Fruit fly (Drosophila melanogaster) whole organism, pupa: Measurements from ENCODE around the gene CG1983.

ENCODE experiments used
- CG10348 ChIP-seq: fragments of 200-800 bp; sonication (Bioruptor generic); IDR thresholded peaks from 2 replicates; pipeline ENCODE4 v1.3.6; 2022; ENCODE audit warnings: missing biosample characterization, missing genetic modification characterization
- CG12605 ChIP-seq: fragments of 200-800 bp; sonication (Bioruptor generic); IDR thresholded peaks from 2 replicates; pipeline ENCODE4 v1.3.6; 2022; ENCODE audit warnings: missing biosample characterization, missing genetic modification characterization
- CG14655 ChIP-seq: fragments of 200-800 bp; sonication (Bioruptor generic); optimal IDR thresholded peaks from 3 replicates; lab custom pipeline; 2017; ENCODE audit warnings: mild to moderate bottlenecking, missing biosample characterization, missing genetic modification reagents, missing genetic modification characterization
- CG15710 ChIP-seq: fragments of 200-800 bp; sonication (Bioruptor generic); optimal IDR thresholded peaks from 2 replicates; lab custom pipeline; 2018; ENCODE audit warnings: missing biosample characterization, mild to moderate bottlenecking, missing genetic modification characterization, moderate library complexity
- CG34367 ChIP-seq: fragments of 200-800 bp; sonication (Bioruptor generic); optimal IDR thresholded peaks from 2 replicates; lab custom pipeline; 2018; ENCODE audit warnings: missing biosample characterization, mild to moderate bottlenecking, missing genetic modification characterization
- CG8159 ChIP-seq: fragments of 200-800 bp; sonication (Bioruptor generic); optimal IDR thresholded peaks from 3 replicates; lab custom pipeline; 2018; ENCODE audit warnings: missing biosample characterization, mild to moderate bottlenecking, missing genetic modification characterization, moderate library complexity
- CG8301 ChIP-seq: fragments of 200-800 bp; sonication (Bioruptor generic); optimal IDR thresholded peaks from 2 replicates; lab custom pipeline; 2018; ENCODE audit warnings: missing biosample characterization, mild to moderate bottlenecking, missing genetic modification characterization
- EcR ChIP-seq: fragments of 200-800 bp; sonication (Bioruptor generic); optimal IDR thresholded peaks from 3 replicates; lab custom pipeline; 2019; ENCODE audit warnings: missing biosample characterization, missing genetic modification characterization, mild to moderate bottlenecking, moderate library complexity, missing genetic modification reagents
- gl ChIP-seq: fragments of 200-800 bp; sonication (Bioruptor generic); optimal IDR thresholded peaks from 2 replicates; lab custom pipeline; 2018; ENCODE audit warnings: missing biosample characterization, mild to moderate bottlenecking, missing genetic modification characterization
- rn ChIP-seq: fragments of 200-800 bp; sonication (Bioruptor generic); IDR thresholded peaks from 2 replicates; pipeline ENCODE4 v1.3.6; 2022; ENCODE audit warnings: missing biosample characterization, missing genetic modification characterization

- TF ChIP-seq CG8301 (no peak), CG14655 (GFP tag; lab: Kevin White, UChicago) (no peak), CG34367 (tag; lab: Kevin White, UChicago) (no peak), CG12605 (GFP tag; lab: Robert Waterston, UW) (no peak), CG8159 (tag; lab: Kevin White, UChicago) (no peak), gl (tag; lab: Kevin White, UChicago) (no peak), rn (GFP tag; lab: Robert Waterston, UW) (no peak), CG10348 (GFP tag; lab: Robert Waterston, UW) (no peak), EcR (GFP tag; lab: Kevin White, UChicago) (no peak), CG15710 (tag; lab: Kevin White, UChicago) (no peak)
These were observed 45.2 kb downstream of the CG1983 start, which contains the start of gene CG31029 for dm6 chr3R:30132295-30132694.
